Fruit fly (Drosophila melanogaster): ENCODE data around the gene CG4619.

Gene CG4619

dm6 chr2L:9921401-9921800, 17.3 kb upstream of the CG4619 start, which contains the start of gene CG4592 (continued):
- TF ChIP-seq Ptx1 (GFP tag; IDR thresholded peaks at IDR 0.05) (peak; percentile 43), CG15514 (GFP tag; optimal IDR thresholded peaks at IDR 0.05) (peak; percentile 46), CG14050 (GFP tag; IDR thresholded peaks at IDR 0.05) (0 out of 3 replicates have a peak, but pooled peaks have one; percentile 32), Nf-YC (tag; optimal IDR thresholded peaks at IDR 0.05) (no peak), repo (GFP tag; optimal IDR thresholded peaks at IDR 0.05) (no peak), Dip3 (GFP tag; optimal IDR thresholded peaks at IDR 0.05) (peak; percentile 18), ems (GFP tag; optimal IDR thresholded peaks at IDR 0.05) (peak; percentile 18), twi (tag; optimal IDR thresholded peaks at IDR 0.05) (no peak), gem (tag; optimal IDR thresholded peaks at IDR 0.05) (no peak), CG11398 (GFP tag; optimal IDR thresholded peaks at IDR 0.05) (no peak), Dad (GFP tag; optimal IDR thresholded peaks at IDR 0.05) (peak; percentile 14), Tbp (GFP tag; optimal IDR thresholded peaks at IDR 0.05) (no peak), Taf1 (GFP tag; IDR thresholded peaks at IDR 0.05) (no peak), CG6654 (GFP tag; optimal IDR thresholded peaks at IDR 0.05) (peak; percentile 22), Bteb2 (GFP tag; optimal IDR thresholded peaks at IDR 0.05) (peak; percentile 28), ato (GFP tag; IDR thresholded peaks at IDR 0.05; ENCODE audit: partially characterized antibody) (no peak), CG4328 (GFP tag; optimal IDR thresholded peaks at IDR 0.05) (peak; percentile 2), CG6254 (GFP tag; optimal IDR thresholded peaks at IDR 0.05) (peak; percentile 5), CG12942 (GFP tag; optimal IDR thresholded peaks at IDR 0.05) (peak; percentile 29), zfh2 (GFP tag; optimal IDR thresholded peaks at IDR 0.05) (peak; percentile 30), CG9876 (GFP tag; optimal IDR thresholded peaks at IDR 0.05) (no peak), exex (tag; optimal IDR thresholded peaks at IDR 0.05) (peak; percentile 52), CG3065 (GFP tag; optimal IDR thresholded peaks at IDR 0.05) (no peak), CG34422 (GFP tag; IDR thresholded peaks at IDR 0.05) (peak; percentile 11; the same call in 1 of the 3 replicates), Sox102F (GFP tag; optimal IDR thresholded peaks at IDR 0.05) (peak; percentile 61), Hmr (GFP tag; optimal IDR thresholded peaks at IDR 0.05) (peak; percentile 67), CG6689 (GFP tag; IDR thresholded peaks at IDR 0.05) (peak; percentile 47; the same call in 1 of the 2 replicates), sug (tag; optimal IDR thresholded peaks at IDR 0.05) (peak; percentile 94), HmgZ (tag; optimal IDR thresholded peaks at IDR 0.05) (peak; percentile 63), CG3407 (GFP tag; optimal IDR thresholded peaks at IDR 0.05) (peak; percentile 21), her (GFP tag; optimal IDR thresholded peaks at IDR 0.05) (peak; percentile 45), Myb (GFP tag; optimal IDR thresholded peaks at IDR 0.05) (peak; percentile 15), ap (GFP tag; IDR thresholded peaks at IDR 0.05) (0 out of 2 replicates have a peak, but pooled peaks have one; percentile 21), CG33213 (GFP tag; optimal IDR thresholded peaks at IDR 0.05) (peak; percentile 12), Mad (GFP tag; optimal IDR thresholded peaks at IDR 0.05) (peak; percentile 55), CG30403 (GFP tag; optimal IDR thresholded peaks at IDR 0.05) (peak; percentile 71), Asciz (GFP tag; optimal IDR thresholded peaks at IDR 0.05) (peak; percentile 53), CG15073 (GFP tag; optimal IDR thresholded peaks at IDR 0.05) (no peak), Rfx (GFP tag; IDR thresholded peaks at IDR 0.05) (peak; percentile 83), CG43689 (GFP tag; IDR thresholded peaks at IDR 0.05) (no peak), tin (GFP tag; optimal IDR thresholded peaks at IDR 0.05) (peak; percentile 57), Kr (GFP tag; optimal IDR thresholded peaks at IDR 0.05) (no peak), CG12219 (GFP tag; optimal IDR thresholded peaks at IDR 0.05) (peak; percentile 66), CG11504 (tag; optimal IDR thresholded peaks at IDR 0.05) (no peak), Fer3 (tag; optimal IDR thresholded peaks at IDR 0.05) (peak; percentile 67), Ets97D (GFP tag; optimal IDR thresholded peaks at IDR 0.05) (peak; percentile 26), ssp (GFP tag; IDR thresholded peaks at IDR 0.05) (peak; percentile 14; the same call in 1 of the 2 replicates), NfI (GFP tag; optimal IDR thresholded peaks at IDR 0.05) (peak; percentile 65), CG15011 (GFP tag; optimal IDR thresholded peaks at IDR 0.05) (peak; percentile 3), YL-1 (GFP tag; optimal IDR thresholded peaks at IDR 0.05) (peak; percentile 19), CG15696 (tag; optimal IDR thresholded peaks at IDR 0.05) (peak; percentile 39)
